Worm (Caenorhabditis elegans) whole organism, young adult: ENCODE measurements around the gene tag-250.

Experiments
- B0019.2 ChIP-seq: fragments of 200-800 bp; sonication (Bioruptor generic); conservative IDR thresholded peaks from 2 replicates; pipeline ENCODE4 v1.3.6; 2022; ENCODE audit warnings: missing genetic modification reagents, missing genetic modification characterization, missing compliant biosample characterization
- C17E4.6 ChIP-seq: fragments of 200-800 bp; sonication (Bioruptor generic); IDR thresholded peaks from 2 replicates; pipeline ENCODE4 v1.3.6; 2022; ENCODE audit warnings: missing genetic modification reagents, missing genetic modification characterization, missing compliant biosample characterization
- F10E7.11 ChIP-seq: sonication (generic microtip); optimal IDR thresholded peaks from 2 replicates; lab custom pipeline; 2017; ENCODE audit warnings: mild to moderate bottlenecking, missing genetic modification characterization, moderate library complexity, missing compliant biosample characterization
- F23B12.7 ChIP-seq: sonication (generic microtip); optimal IDR thresholded peaks from 2 replicates; lab custom pipeline; 2017; ENCODE audit warnings: missing genetic modification characterization, mild to moderate bottlenecking, missing compliant biosample characterization, antibody characterized with exemption, moderate library complexity; ENCODE audit not compliant: insufficient read depth
- F33H1.4 ChIP-seq: fragments of 200-800 bp; sonication (Bioruptor generic); IDR thresholded peaks from 2 replicates; pipeline ENCODE4 v1.3.6; 2022; ENCODE audit warnings: missing genetic modification reagents, missing genetic modification characterization, missing compliant biosample characterization
- F49E8.2 ChIP-seq: sonication (generic microtip); optimal IDR thresholded peaks from 3 replicates; lab custom pipeline; 2017; ENCODE audit warnings: missing genetic modification characterization, mild to moderate bottlenecking, missing compliant biosample characterization, antibody characterized with exemption, moderate library complexity; ENCODE audit not compliant: insufficient read depth
- F57A8.1 ChIP-seq: fragments of 200-800 bp; sonication (Bioruptor generic); optimal IDR thresholded peaks from 2 replicates; lab custom pipeline; 2018; ENCODE audit warnings: mild to moderate bottlenecking, missing genetic modification characterization, moderate library complexity, missing compliant biosample characterization
- F57C9.4 ChIP-seq: sonication (generic microtip); optimal IDR thresholded peaks from 2 replicates; lab custom pipeline; 2017; ENCODE audit warnings: mild to moderate bottlenecking, missing genetic modification characterization, missing compliant biosample characterization
- Y67H2A.10 ChIP-seq: fragments of 200-800 bp; sonication (Bioruptor generic); conservative IDR thresholded peaks from 2 replicates; pipeline ENCODE4 v1.3.6; 2022; ENCODE audit warnings: missing genetic modification reagents, missing genetic modification characterization, missing compliant biosample characterization
- aptf-3 ChIP-seq: fragments of 200-800 bp; sonication (Bioruptor generic); IDR thresholded peaks from 2 replicates; pipeline ENCODE4 v1.3.6; 2022; ENCODE audit warnings: missing genetic modification characterization, missing compliant biosample characterization
- athp-1 ChIP-seq: sonication (generic microtip); optimal IDR thresholded peaks from 2 replicates; lab custom pipeline; 2017; ENCODE audit warnings: mild to moderate bottlenecking, missing genetic modification characterization, missing compliant biosample characterization
- cebp-1 ChIP-seq, 2 experiments: fragments of 200-800 bp in 1 of 2; sonication (Bioruptor generic) in 1 of 2; sonication (generic microtip) in 1 of 2; IDR thresholded peaks in 1 of 2; optimal IDR thresholded peaks in 1 of 2; 2 replicates each; pipeline versions ENCODE4 v1.3.6 to Lab custom; 2017 to 2022; ENCODE audit warnings: missing compliant biosample characterization in 2 of 2, missing genetic modification characterization in 2 of 2, mild to moderate bottlenecking in 1 of 2, missing genetic modification reagents in 1 of 2, moderate library complexity in 1 of 2
- ceh-58 ChIP-seq: fragments of 200-800 bp; sonication (Bioruptor generic); IDR thresholded peaks from 2 replicates; pipeline ENCODE4 v1.3.6; 2022; ENCODE audit warnings: missing genetic modification characterization, missing compliant biosample characterization
- ceh-79 ChIP-seq: sonication (generic microtip); optimal IDR thresholded peaks from 2 replicates; lab custom pipeline; 2017; ENCODE audit warnings: mild to moderate bottlenecking, missing genetic modification characterization, missing compliant biosample characterization
- chd-7 ChIP-seq: sonication (generic microtip); optimal IDR thresholded peaks from 2 replicates; lab custom pipeline; 2016; ENCODE audit warnings: mild to moderate bottlenecking, missing genetic modification characterization, moderate library complexity, missing compliant biosample characterization
- die-1 ChIP-seq: sonication (generic microtip); optimal IDR thresholded peaks from 2 replicates; lab custom pipeline; 2016; ENCODE audit warnings: missing genotype, mild to moderate bottlenecking, missing genetic modification characterization, missing compliant biosample characterization
- fkh-3 ChIP-seq: sonication (generic microtip); optimal IDR thresholded peaks from 2 replicates; lab custom pipeline; 2016; ENCODE audit warnings: mild to moderate bottlenecking, missing genetic modification characterization, missing compliant biosample characterization
- hsf-1 ChIP-seq: fragments of 200-800 bp; sonication (Bioruptor generic); IDR thresholded peaks from 2 replicates; pipeline ENCODE4 v1.3.6; 2022; ENCODE audit warnings: missing genetic modification reagents, missing genetic modification characterization, missing compliant biosample characterization
- let-607 ChIP-seq, 2 experiments: fragments of 200-800 bp in 1 of 2; sonication (Bioruptor generic) in 1 of 2; sonication (generic microtip) in 1 of 2; optimal IDR thresholded peaks; 2 replicates each; lab custom pipeline; 2016 to 2018; ENCODE audit warnings: mild to moderate bottlenecking in 2 of 2, missing compliant biosample characterization in 2 of 2, missing genetic modification characterization in 2 of 2, moderate library complexity in 2 of 2, missing genotype in 1 of 2
- lin-40 ChIP-seq: sonication (generic microtip); optimal IDR thresholded peaks from 2 replicates; lab custom pipeline; 2016; ENCODE audit warnings: missing genetic modification characterization, mild to moderate bottlenecking, missing compliant biosample characterization, missing genotype, missing genetic modification reagents
- lin-54 ChIP-seq: fragments of 200-800 bp; sonication (Bioruptor generic); optimal IDR thresholded peaks from 2 replicates; lab custom pipeline; 2018; ENCODE audit warnings: mild to moderate bottlenecking, missing genetic modification characterization, missing compliant biosample characterization
- madf-6 ChIP-seq: fragments of 200-800 bp; sonication (Bioruptor generic); IDR thresholded peaks from 2 replicates; pipeline ENCODE4 v1.3.6; 2022; ENCODE audit warnings: missing genetic modification reagents, missing genetic modification characterization, missing compliant biosample characterization
- mxl-1 ChIP-seq: sonication (generic microtip); optimal IDR thresholded peaks from 2 replicates; lab custom pipeline; 2016; ENCODE audit warnings: missing genetic modification characterization, missing compliant biosample characterization
- nfyb-1 ChIP-seq: fragments of 200-800 bp; sonication (Bioruptor generic); IDR thresholded peaks from 2 replicates; pipeline ENCODE4 v1.3.6; 2022; ENCODE audit warnings: missing genetic modification reagents, missing genetic modification characterization, missing compliant biosample characterization
- nhr-120 ChIP-seq: fragments of 200-800 bp; sonication (Bioruptor generic); IDR thresholded peaks from 2 replicates; pipeline ENCODE4 v1.3.6; 2022; ENCODE audit warnings: missing genetic modification characterization, missing compliant biosample characterization
- nhr-179 ChIP-seq: sonication (generic microtip); optimal IDR thresholded peaks from 2 replicates; lab custom pipeline; 2016; ENCODE audit warnings: mild to moderate bottlenecking, missing genetic modification characterization, missing compliant biosample characterization
- pha-4 ChIP-seq: fragments of 150-350 bp; sonication (generic microtip); optimal IDR thresholded peaks from 2 replicates; lab custom pipeline; 2014; ENCODE audit warnings: missing biosample characterization, missing genetic modification reagents, missing genetic modification characterization
- snpc-1.1 ChIP-seq: sonication (generic microtip); optimal IDR thresholded peaks from 2 replicates; lab custom pipeline; 2017; ENCODE audit warnings: missing genetic modification characterization, mild to moderate bottlenecking, missing compliant biosample characterization, antibody characterized with exemption, moderate library complexity, missing genotype, missing genetic modification reagents; ENCODE audit not compliant: insufficient read depth
- snpc-1.3 ChIP-seq: sonication (generic microtip); optimal IDR thresholded peaks from 2 replicates; lab custom pipeline; 2017; ENCODE audit warnings: missing genetic modification characterization, mild to moderate bottlenecking, missing compliant biosample characterization, antibody characterized with exemption, moderate library complexity, missing genotype, missing genetic modification reagents; ENCODE audit not compliant: insufficient read depth
- tbx-9 ChIP-seq: sonication (generic microtip); optimal IDR thresholded peaks from 2 replicates; lab custom pipeline; 2016; ENCODE audit warnings: borderline replicate concordance, missing genetic modification characterization, inconsistent platforms, missing compliant biosample characterization
- zfh-2 ChIP-seq: fragments of 200-800 bp; sonication (Bioruptor generic); conservative IDR thresholded peaks from 2 replicates; pipeline ENCODE4 v1.3.6; 2022; ENCODE audit warnings: missing genetic modification reagents, missing genetic modification characterization, missing compliant biosample characterization
- zim-3 ChIP-seq: sonication (generic microtip); optimal IDR thresholded peaks from 2 replicates; lab custom pipeline; 2017; ENCODE audit warnings: mild to moderate bottlenecking, missing genetic modification characterization, moderate library complexity, missing compliant biosample characterization
- ztf-3 ChIP-seq: fragments of 200-800 bp; sonication (Bioruptor generic); optimal IDR thresholded peaks from 2 replicates; lab custom pipeline; 2018; ENCODE audit warnings: mild to moderate bottlenecking, missing genetic modification characterization, missing compliant biosample characterization

The tag-250 gene

ce11 chrIII:7882900-7883299 lies 41.8 kb downstream of the tag-250 start, which contains the start of gene ZK688.9:
Gene ZK688.9, minus strand, starts transcription at chrIII:7883000.
- TF ChIP-seq nhr-179 (tag; lab: Kevin White, UChicago) (no peak), F57A8.1 (GFP tag; lab: Kevin White, UChicago) (no peak), F33H1.4 (GFP tag; lab: Robert Waterston, UW) (no peak), tbx-9 (no peak), zim-3 (tag; lab: Kevin White, UChicago) (no peak), snpc-1.3 (tag; lab: Kevin White, UChicago) (no peak), chd-7 (tag; lab: Kevin White, UChicago) (no peak), madf-6 (GFP tag; lab: Robert Waterston, UW) (no peak), C17E4.6 (GFP tag; lab: Robert Waterston, UW) (no peak), ztf-3 (GFP tag; lab: Kevin White, UChicago) (no peak), aptf-3 (GFP tag; lab: Robert Waterston, UW) (no peak), snpc-1.1 (tag; lab: Kevin White, UChicago) (no peak), ceh-58 (GFP tag; lab: Robert Waterston, UW) (no peak), F49E8.2 (no peak), F23B12.7 (no peak), lin-40 (tag; lab: Kevin White, UChicago) (no peak), Y67H2A.10 (GFP tag; lab: Robert Waterston, UW) (no peak), hsf-1 (GFP tag; lab: Robert Waterston, UW) (no peak)

ce11 chrIII:7880132-7880715 lies 44.5 kb downstream of the tag-250 start:
- TF ChIP-seq athp-1 (tag; lab: Kevin White, UChicago) (no peak), cebp-1 (GFP tag; IDR thresholded peaks at IDR 0.05; lab: Robert Waterston, UW) (no peak), cebp-1 (tag; optimal IDR thresholded peaks at IDR 0.05; lab: Kevin White, UChicago) (peak; percentile 68)

ce11 chrIII:7878852-7879329 lies 45.8 kb downstream of the tag-250 start, which contains the start of gene sup-18:
Gene sup-18, minus strand, starts transcription at chrIII:7878902.
- TF ChIP-seq F10E7.11 (tag; lab: Kevin White, UChicago) = no peak
- no peak for TF ChIP-seq F57C9.4 (tag; lab: Kevin White, UChicago)
- no peak for TF ChIP-seq chd-7 (tag; lab: Kevin White, UChicago)
- TF ChIP-seq pha-4 = no peak
- TF ChIP-seq ceh-79 (tag; lab: Kevin White, UChicago) = no peak

ce11 chrIII:7877090-7877489 lies 47.6 kb downstream of the tag-250 start:
- TF ChIP-seq B0019.2 (GFP tag; lab: Robert Waterston, UW) (no peak), fkh-3 (tag; lab: Kevin White, UChicago) (no peak), pha-4 (no peak), lin-54 (no peak)

ce11 chrIII:7873481-7873880 lies 51.2 kb downstream of the tag-250 start, which contains the start of gene tyr-1:
Gene tyr-1, plus strand, starts transcription at chrIII:7873781.
- TF ChIP-seq nfyb-1 (GFP tag; lab: Robert Waterston, UW) = no peak
- no peak for TF ChIP-seq let-607 (tag; optimal IDR thresholded peaks at IDR 0.05; lab: Kevin White, UChicago)
- no peak for TF ChIP-seq cebp-1 (GFP tag; IDR thresholded peaks at IDR 0.05; lab: Robert Waterston, UW)
- TF ChIP-seq cebp-1 (tag; optimal IDR thresholded peaks at IDR 0.05; lab: Kevin White, UChicago) = no peak
- TF ChIP-seq zfh-2 = no peak
- TF ChIP-seq nhr-120 (GFP tag; lab: Robert Waterston, UW) = no peak
- no peak for TF ChIP-seq mxl-1
- no peak for TF ChIP-seq die-1 (tag; lab: Kevin White, UChicago)
- TF ChIP-seq madf-6 (GFP tag; lab: Robert Waterston, UW) = no peak
- TF ChIP-seq, all 124 proteins: peak for 0
